Worm (Caenorhabditis elegans) whole organism, L4/young adult: ENCODE measurements around the gene gldc-1.
"Not testable (repeated sequence)": the region's sequence is repeated elsewhere in the genome, so short reads cannot be mapped to it uniquely, and the experiment has no call there.

ENCODE experiments used
- W03F9.2 ChIP-seq: fragments of 150-350 bp; optimal IDR thresholded peaks from 2 replicates; lab custom pipeline; 2014; ENCODE audit warnings: missing biosample characterization, missing genetic modification characterization
- him-1 ChIP-seq: sonication (generic microtip); optimal IDR thresholded peaks from 2 replicates; lab custom pipeline; 2016; ENCODE audit warnings: missing genotype, missing genetic modification reagents, missing genetic modification characterization, missing compliant biosample characterization

- not testable (repeated sequence) for TF ChIP-seq W03F9.2 (tag; lab: Kevin White, UChicago); him-1
These were observed 36.2 kb upstream of the gldc-1 start, which contains the start of gene ZK84.2 for ce11 chrII:6014057-6014456.
